Worm (Caenorhabditis elegans) whole organism, late embryonic: ENCODE results near the gene F54D8.10.

ENCODE experiments used
- ama-1 ChIP-seq: fragments of 150-350 bp; optimal IDR thresholded peaks from 2 replicates; lab custom pipeline; 2014
- fax-1 ChIP-seq: sonication (generic microtip); optimal IDR thresholded peaks from 2 replicates; lab custom pipeline; 2016; ENCODE audit warnings: missing genotype, missing genetic modification characterization, missing compliant biosample characterization
- hlh-6 ChIP-seq: sonication (generic microtip); optimal IDR thresholded peaks from 2 replicates; lab custom pipeline; 2016; ENCODE audit warnings: missing genotype, missing genetic modification characterization, missing compliant biosample characterization
- pqm-1 ChIP-seq: sonication (generic microtip); optimal IDR thresholded peaks from 2 replicates; lab custom pipeline; 2016; ENCODE audit warnings: missing genetic modification characterization, missing compliant biosample characterization
- rnt-1 ChIP-seq: sonication (generic microtip); optimal IDR thresholded peaks from 2 replicates; lab custom pipeline; 2016; ENCODE audit warnings: missing genetic modification characterization, missing compliant biosample characterization
- unc-55 ChIP-seq: sonication (generic microtip); optimal IDR thresholded peaks from 2 replicates; lab custom pipeline; 2017; ENCODE audit warnings: missing biosample characterization, missing genetic modification reagents, missing genetic modification characterization

ce11 chrIII:5120593-5120992 is 26.0 kb downstream of the F54D8.10 start:
- TF ChIP-seq rnt-1 (tag; lab: Kevin White, UChicago) (no peak), pqm-1 (tag; lab: Kevin White, UChicago) (no peak), hlh-6 (tag; lab: Kevin White, UChicago) (no peak), ama-1 (lab: Kevin White, UChicago) (no peak), unc-55 (no peak), fax-1 (tag; lab: Kevin White, UChicago) (no peak)
